Worm (Caenorhabditis elegans): Measurements from ENCODE around the gene K10D11.7.
A peak's percentile ranks its signal among the peaks of the same experiment; 100 is the strongest.

Gene K10D11.7

ce11 chrIV:13036835-13037234, 41.0 kb upstream of the K10D11.7 start:
- TF ChIP-seq elt-1 (tag; optimal IDR thresholded peaks at IDR 0.05; ENCODE audit: borderline replicate concordance, insufficient read depth) = peak; percentile 92
- peak; percentile 12 for TF ChIP-seq ces-1 (GFP tag; optimal IDR thresholded peaks at IDR 0.05)
- TF ChIP-seq ceh-83 (GFP tag; optimal IDR thresholded peaks at IDR 0.05) = peak; percentile 7
- TF ChIP-seq snpc-4 (tag; optimal IDR thresholded peaks at IDR 0.05) = no peak
- no peak for TF ChIP-seq sem-2 (GFP tag; optimal IDR thresholded peaks at IDR 0.05)
- TF ChIP-seq lin-32 (GFP tag; optimal IDR thresholded peaks at IDR 0.05) = no peak
- TF ChIP-seq unc-62 (GFP tag; optimal IDR thresholded peaks at IDR 0.05) = peak; percentile 33

ce11 chrIV:13035302-13035701, 39.5 kb upstream of the K10D11.7 start:
- no peak for TF ChIP-seq nhr-2 (tag; optimal IDR thresholded peaks at IDR 0.05)

ce11 chrIV:13033516-13033915, 37.7 kb upstream of the K10D11.7 start:
- no peak for TF ChIP-seq ceh-83 (GFP tag; optimal IDR thresholded peaks at IDR 0.05)
- TF ChIP-seq nhr-2 (tag; optimal IDR thresholded peaks at IDR 0.05) = no peak
- no peak for TF ChIP-seq mls-2 (tag; optimal IDR thresholded peaks at IDR 0.05)
- no peak for TF ChIP-seq ceh-39 (tag; optimal IDR thresholded peaks at IDR 0.05)
- TF ChIP-seq hlh-1 (tag; optimal IDR thresholded peaks at IDR 0.05) = no peak
- TF ChIP-seq lin-32 (GFP tag; optimal IDR thresholded peaks at IDR 0.05) = peak; percentile 12

- TF ChIP-seq blmp-1 (tag; optimal IDR thresholded peaks at IDR 0.05) (no peak), hlh-1 (tag; optimal IDR thresholded peaks at IDR 0.05) (no peak), lsy-2 (tag; optimal IDR thresholded peaks at IDR 0.05) (no peak), ceh-39 (tag; optimal IDR thresholded peaks at IDR 0.05) (no peak), sptf-1 (tag; optimal IDR thresholded peaks at IDR 0.05) (no peak), sem-2 (GFP tag; optimal IDR thresholded peaks at IDR 0.05) (no peak), nhr-12 (tag; optimal IDR thresholded peaks at IDR 0.05) (no peak), bed-3 (GFP tag; optimal IDR thresholded peaks at IDR 0.05) (no peak), elt-3 (tag; optimal IDR thresholded peaks at IDR 0.05) (no peak), zip-8 (tag; optimal IDR thresholded peaks at IDR 0.05) (no peak), nhr-76 (tag; optimal IDR thresholded peaks at IDR 0.05) (no peak)
Measured at ce11 chrIV:13032153-13032552, 36.4 kb upstream of the K10D11.7 start.

- TF ChIP-seq drap-1 (GFP tag; optimal IDR thresholded peaks at IDR 0.05) (no peak), hlh-1 (tag; optimal IDR thresholded peaks at IDR 0.05) (peak; percentile 64), ceh-83 (GFP tag; optimal IDR thresholded peaks at IDR 0.05) (no peak), ztf-11 (tag; optimal IDR thresholded peaks at IDR 0.05) (no peak), lin-13 (tag; optimal IDR thresholded peaks at IDR 0.05) (no peak), nhr-12 (tag; optimal IDR thresholded peaks at IDR 0.05) (no peak), zip-8 (tag; optimal IDR thresholded peaks at IDR 0.05) (no peak), ceh-43 (GFP tag; optimal IDR thresholded peaks at IDR 0.05) (no peak), nhr-2 (tag; optimal IDR thresholded peaks at IDR 0.05) (no peak), pha-4 (tag; optimal IDR thresholded peaks at IDR 0.05) (no peak), ceh-39 (tag; optimal IDR thresholded peaks at IDR 0.05) (no peak), elt-3 (tag; optimal IDR thresholded peaks at IDR 0.05) (no peak), flh-1 (GFP tag; optimal IDR thresholded peaks at IDR 0.05) (no peak), M03D4.4 (tag; optimal IDR thresholded peaks at IDR 0.05) (no peak), elt-1 (tag; optimal IDR thresholded peaks at IDR 0.05; ENCODE audit: borderline replicate concordance, insufficient read depth) (no peak), mab-5 (tag; optimal IDR thresholded peaks at IDR 0.05) (no peak), mls-2 (tag; optimal IDR thresholded peaks at IDR 0.05) (no peak), nhr-237 (tag; optimal IDR thresholded peaks at IDR 0.05) (no peak), bed-3 (GFP tag; optimal IDR thresholded peaks at IDR 0.05) (no peak), mep-1 (tag; optimal IDR thresholded peaks at IDR 0.05) (no peak), sem-2 (GFP tag; optimal IDR thresholded peaks at IDR 0.05) (peak; percentile 4), unc-120 (tag; optimal IDR thresholded peaks at IDR 0.05; ENCODE audit: poor library complexity, severe bottlenecking) (no peak), cnd-1 (tag; optimal IDR thresholded peaks at IDR 0.05) (peak; percentile 56), blmp-1 (tag; optimal IDR thresholded peaks at IDR 0.05) (no peak), nhr-28 (tag; optimal IDR thresholded peaks at IDR 0.05) (no peak), nhr-76 (tag; optimal IDR thresholded peaks at IDR 0.05) (no peak)
Measured at ce11 chrIV:13030467-13031299, 34.9 kb upstream of the K10D11.7 start.

Measured in whole organism, mixed stage, embryonic.